Fruit fly (Drosophila melanogaster) whole organism, embryonic: ENCODE measurements around the gene MICAL-like.

Experiments used
- CG10267 ChIP-seq: fragments of 200-800 bp; sonication (Bioruptor generic); optimal IDR thresholded peaks from 2 replicates; lab custom pipeline; 2018; ENCODE audit warnings: missing biosample characterization, mild to moderate bottlenecking, missing genetic modification characterization, moderate library complexity
- CG10959 ChIP-seq: fragments of 200-800 bp; sonication (Bioruptor generic); IDR thresholded peaks from 2 replicates; pipeline ENCODE4 v1.3.6; 2022; ENCODE audit warnings: missing biosample characterization, missing genetic modification characterization
- CG12299 ChIP-seq: fragments of 200-800 bp; sonication (Bioruptor generic); optimal IDR thresholded peaks from 2 replicates; lab custom pipeline; 2018; ENCODE audit warnings: missing biosample characterization, mild to moderate bottlenecking, missing genetic modification characterization
- CG13287 ChIP-seq: fragments of 200-800 bp; sonication (Bioruptor generic); IDR thresholded peaks from 2 replicates; pipeline ENCODE4 v1.3.6; 2022; ENCODE audit warnings: missing biosample characterization, missing genetic modification characterization; ENCODE audit not compliant: partially characterized antibody
- CG13894 ChIP-seq: fragments of 200-800 bp; sonication (Bioruptor generic); optimal IDR thresholded peaks from 3 replicates; lab custom pipeline; 2018; ENCODE audit warnings: missing biosample characterization, mild to moderate bottlenecking, missing genetic modification characterization, moderate library complexity
- CG15514 ChIP-seq: fragments of 200-800 bp; sonication (Bioruptor generic); optimal IDR thresholded peaks from 3 replicates; lab custom pipeline; 2017; ENCODE audit warnings: missing biosample characterization, missing genetic modification characterization, mild to moderate bottlenecking, moderate library complexity, missing genetic modification reagents
- CG17186 ChIP-seq: fragments of 200-800 bp; sonication (Bioruptor generic); optimal IDR thresholded peaks from 3 replicates; lab custom pipeline; 2017; ENCODE audit warnings: missing biosample characterization, missing genetic modification reagents, missing genetic modification characterization
- CG17912 ChIP-seq: fragments of 200-800 bp; sonication (Bioruptor generic); optimal IDR thresholded peaks from 2 replicates; lab custom pipeline; 2018; ENCODE audit warnings: missing biosample characterization, mild to moderate bottlenecking, missing genetic modification characterization
- CG18011 ChIP-seq: fragments of 200-800 bp; sonication (Bioruptor generic); optimal IDR thresholded peaks from 2 replicates; lab custom pipeline; 2017; ENCODE audit warnings: missing biosample characterization, missing genetic modification characterization, mild to moderate bottlenecking, moderate library complexity, missing genotype
- CG18262 ChIP-seq: fragments of 200-800 bp; optimal IDR thresholded peaks from 3 replicates; lab custom pipeline; 2019; ENCODE audit warnings: missing biosample characterization, mild to moderate bottlenecking, missing genetic modification characterization, moderate library complexity
- CG18764 ChIP-seq: fragments of 200-800 bp; sonication (Bioruptor generic); optimal IDR thresholded peaks from 3 replicates; lab custom pipeline; 2016; ENCODE audit warnings: missing biosample characterization, missing genetic modification characterization
- CG2678 ChIP-seq: fragments of 200-800 bp; sonication (Bioruptor generic); optimal IDR thresholded peaks from 3 replicates; lab custom pipeline; 2019; ENCODE audit warnings: missing biosample characterization, mild to moderate bottlenecking, missing genetic modification characterization, moderate library complexity
- CG2712 ChIP-seq: fragments of 200-800 bp; optimal IDR thresholded peaks from 3 replicates; lab custom pipeline; 2019; ENCODE audit warnings: missing biosample characterization, mild to moderate bottlenecking, missing genetic modification characterization, moderate library complexity
- CG31388 ChIP-seq: fragments of 200-800 bp; sonication (Bioruptor generic); optimal IDR thresholded peaks from 2 replicates; lab custom pipeline; 2016; ENCODE audit warnings: missing biosample characterization, missing genetic modification characterization
- CG32772 ChIP-seq: fragments of 200-800 bp; sonication (Bioruptor generic); IDR thresholded peaks from 2 replicates; pipeline ENCODE4 v1.3.6; 2022; ENCODE audit warnings: missing biosample characterization, missing genetic modification characterization
- CG42726 ChIP-seq: fragments of 200-800 bp; sonication (Bioruptor generic); IDR thresholded peaks from 2 replicates; pipeline ENCODE4 v1.3.6; 2022; ENCODE audit warnings: missing biosample characterization, missing genetic modification characterization; ENCODE audit not compliant: partially characterized antibody
- CG4328 ChIP-seq: fragments of 200-800 bp; sonication (Bioruptor generic); optimal IDR thresholded peaks from 3 replicates; lab custom pipeline; 2017; ENCODE audit warnings: missing biosample characterization, missing genetic modification reagents, missing genetic modification characterization
- CG4707 ChIP-seq: fragments of 200-800 bp; sonication (Bioruptor generic); optimal IDR thresholded peaks from 2 replicates; lab custom pipeline; 2018; ENCODE audit warnings: missing biosample characterization, mild to moderate bottlenecking, missing genetic modification characterization, moderate library complexity
- CG4820 ChIP-seq: fragments of 200-800 bp; sonication (Bioruptor generic); optimal IDR thresholded peaks from 3 replicates; lab custom pipeline; 2016; ENCODE audit warnings: missing biosample characterization, missing genetic modification characterization
- CG5953 ChIP-seq: fragments of 200-800 bp; sonication (Bioruptor generic); IDR thresholded peaks from 2 replicates; pipeline ENCODE4 v1.3.6; 2022; ENCODE audit warnings: missing biosample characterization, missing genetic modification characterization
- CG6854 ChIP-seq: fragments of 200-800 bp; sonication (Bioruptor generic); optimal IDR thresholded peaks from 3 replicates; lab custom pipeline; 2017; ENCODE audit warnings: missing biosample characterization, mild to moderate bottlenecking, missing genetic modification characterization
- D19A ChIP-seq: fragments of 200-800 bp; optimal IDR thresholded peaks from 3 replicates; lab custom pipeline; 2019; ENCODE audit warnings: missing biosample characterization, mild to moderate bottlenecking, missing genetic modification characterization, moderate library complexity
- Dad ChIP-seq: fragments of 200-800 bp; sonication (Bioruptor generic); optimal IDR thresholded peaks from 3 replicates; lab custom pipeline; 2016; ENCODE audit warnings: missing biosample characterization, missing genetic modification characterization
- Dp ChIP-seq: fragments of 200-800 bp; sonication (Bioruptor generic); optimal IDR thresholded peaks from 2 replicates; lab custom pipeline; 2018; ENCODE audit warnings: missing biosample characterization, mild to moderate bottlenecking, missing genetic modification characterization, moderate library complexity
- HHEX ChIP-seq: fragments of 200-800 bp; sonication (Bioruptor generic); optimal IDR thresholded peaks from 3 replicates; lab custom pipeline; 2017; ENCODE audit warnings: missing biosample characterization, mild to moderate bottlenecking, missing genetic modification characterization, missing genetic modification reagents
- Med ChIP-seq: fragments of 200-800 bp; sonication (Bioruptor generic); peaks from one replicate; lab custom pipeline; 2016; ENCODE audit warnings: missing biosample characterization, missing genetic modification characterization, mild to moderate bottlenecking, inconsistent platforms, moderate library complexity
- Side ChIP-seq: fragments of 200-800 bp; sonication (Bioruptor generic); optimal IDR thresholded peaks from 2 replicates; lab custom pipeline; 2016; ENCODE audit warnings: missing biosample characterization, missing genetic modification characterization
- al ChIP-seq: fragments of 200-800 bp; sonication (Bioruptor generic); IDR thresholded peaks from 2 replicates; pipeline ENCODE4 v1.3.6; 2022; ENCODE audit warnings: missing biosample characterization, missing genetic modification characterization
- cg ChIP-seq: fragments of 200-800 bp; sonication (Bioruptor generic); optimal IDR thresholded peaks from 3 replicates; lab custom pipeline; 2019; ENCODE audit warnings: missing biosample characterization, mild to moderate bottlenecking, missing genetic modification characterization, moderate library complexity
- dan ChIP-seq: fragments of 200-800 bp; sonication (Bioruptor generic); IDR thresholded peaks from 2 replicates; pipeline ENCODE4 v1.3.6; 2022; ENCODE audit warnings: missing biosample characterization, missing genetic modification characterization
- ftz-f1 ChIP-seq: fragments of 200-800 bp; sonication (Bioruptor generic); optimal IDR thresholded peaks from 2 replicates; lab custom pipeline; 2016; ENCODE audit warnings: missing biosample characterization, missing genetic modification characterization
- fu2 ChIP-seq: fragments of 200-800 bp; sonication (Bioruptor generic); optimal IDR thresholded peaks from 2 replicates; lab custom pipeline; 2016; ENCODE audit warnings: missing biosample characterization, missing genetic modification characterization
- grau ChIP-seq: fragments of 200-800 bp; optimal IDR thresholded peaks from 3 replicates; lab custom pipeline; 2019; ENCODE audit warnings: missing biosample characterization, mild to moderate bottlenecking, missing genetic modification characterization, moderate library complexity
- grn ChIP-seq: fragments of 200-800 bp; sonication (Bioruptor generic); optimal IDR thresholded peaks from 3 replicates; lab custom pipeline; 2017; ENCODE audit warnings: missing biosample characterization, missing genetic modification characterization
- gt ChIP-seq: fragments of 200-800 bp; sonication (Bioruptor generic); IDR thresholded peaks from 2 replicates; pipeline ENCODE4 v1.3.6; 2022; ENCODE audit warnings: missing biosample characterization, missing genetic modification characterization
- klu ChIP-seq: fragments of 200-800 bp; sonication (Bioruptor generic); IDR thresholded peaks from 2 replicates; pipeline ENCODE4 v1.3.6; 2022; ENCODE audit warnings: missing biosample characterization, missing genetic modification characterization
- kni ChIP-seq: fragments of 200-800 bp; sonication (Bioruptor generic); optimal IDR thresholded peaks from 3 replicates; lab custom pipeline; 2017; ENCODE audit warnings: mild to moderate bottlenecking, missing biosample characterization, missing genetic modification reagents, missing genetic modification characterization
- lbe ChIP-seq: fragments of 200-800 bp; sonication (Bioruptor generic); optimal IDR thresholded peaks from 2 replicates; lab custom pipeline; 2016; ENCODE audit warnings: missing biosample characterization, mild to moderate bottlenecking, missing genetic modification characterization
- org-1 ChIP-seq: fragments of 200-800 bp; sonication (Bioruptor generic); optimal IDR thresholded peaks from 2 replicates; lab custom pipeline; 2017; ENCODE audit warnings: missing biosample characterization, missing genetic modification characterization
- prd ChIP-seq, 3 experiments: fragments of >200 bp in 2 of 3; fragments of 200-800 bp in 1 of 3; sonication (Bioruptor generic) in 1 of 3; optimal IDR thresholded peaks in 2 of 3; IDR thresholded peaks in 1 of 3; 2 replicates in 2 of 3; 3 replicates in 1 of 3; pipeline versions ENCODE4 v1.3.6 to Lab custom; 2017 to 2022; ENCODE audit warnings: missing biosample characterization in 1 of 3, missing genetic modification characterization in 1 of 3
- pros ChIP-seq: fragments of 200-800 bp; sonication (Bioruptor generic); optimal IDR thresholded peaks from 3 replicates; lab custom pipeline; 2019; ENCODE audit warnings: missing biosample characterization, mild to moderate bottlenecking, missing genetic modification characterization, moderate library complexity
- scrt ChIP-seq: fragments of 200-800 bp; sonication (Bioruptor generic); optimal IDR thresholded peaks from 2 replicates; lab custom pipeline; 2018; ENCODE audit warnings: missing biosample characterization, mild to moderate bottlenecking, missing genetic modification characterization, moderate library complexity
- slp2 ChIP-seq: fragments of 200-800 bp; sonication (Bioruptor generic); optimal IDR thresholded peaks from 2 replicates; lab custom pipeline; 2016; ENCODE audit warnings: missing biosample characterization, missing genetic modification characterization
- so ChIP-seq: fragments of 200-800 bp; sonication (Bioruptor generic); IDR thresholded peaks from 3 replicates; pipeline ENCODE4 v1.3.6; 2022; ENCODE audit warnings: missing biosample characterization, missing genetic modification characterization
- twi ChIP-seq: fragments of 200-800 bp; optimal IDR thresholded peaks from 2 replicates; lab custom pipeline; 2019; ENCODE audit warnings: missing biosample characterization, mild to moderate bottlenecking, missing genetic modification characterization, moderate library complexity
- unpg ChIP-seq: fragments of 200-800 bp; sonication (Bioruptor generic); optimal IDR thresholded peaks from 3 replicates; lab custom pipeline; 2018; ENCODE audit warnings: missing biosample characterization, mild to moderate bottlenecking, missing genetic modification characterization, moderate library complexity
- zen2 ChIP-seq: fragments of 200-800 bp; sonication (Bioruptor generic); IDR thresholded peaks from 3 replicates; pipeline ENCODE4 v1.3.6; 2022; ENCODE audit warnings: missing biosample characterization, missing genetic modification characterization; ENCODE audit not compliant: partially characterized antibody
- zfh1 ChIP-seq: fragments of 200-800 bp; sonication (Bioruptor generic); IDR thresholded peaks from 3 replicates; pipeline ENCODE4 v1.3.6; 2022; ENCODE audit warnings: missing biosample characterization, missing genetic modification characterization

The MICAL-like gene

DNA sequence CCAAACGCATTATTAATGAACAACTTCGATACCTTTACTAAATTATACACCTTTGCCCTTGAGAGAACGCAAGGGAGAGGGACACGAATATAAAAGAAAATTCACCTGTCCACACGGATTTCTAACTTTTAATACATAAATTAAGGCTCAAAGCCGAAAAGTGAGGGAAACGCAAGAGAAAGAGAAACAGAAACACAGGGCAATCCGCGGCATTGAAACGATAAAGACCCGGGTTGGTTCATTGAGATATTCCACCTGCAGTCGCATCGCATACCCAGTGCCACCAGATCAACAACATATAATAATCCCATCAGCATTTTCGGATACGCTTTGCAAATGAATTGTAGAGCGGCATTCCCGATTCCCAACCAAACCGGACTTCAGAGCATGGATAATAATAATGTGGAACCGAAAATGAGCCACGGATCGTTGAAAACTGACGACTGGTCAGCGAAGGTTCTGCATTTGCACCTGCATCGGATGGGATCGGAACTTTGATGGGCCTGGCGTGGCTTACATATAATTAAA is 35.6 kb upstream of the MICAL-like start (continued):
- no peak for TF ChIP-seq pros

DNA sequence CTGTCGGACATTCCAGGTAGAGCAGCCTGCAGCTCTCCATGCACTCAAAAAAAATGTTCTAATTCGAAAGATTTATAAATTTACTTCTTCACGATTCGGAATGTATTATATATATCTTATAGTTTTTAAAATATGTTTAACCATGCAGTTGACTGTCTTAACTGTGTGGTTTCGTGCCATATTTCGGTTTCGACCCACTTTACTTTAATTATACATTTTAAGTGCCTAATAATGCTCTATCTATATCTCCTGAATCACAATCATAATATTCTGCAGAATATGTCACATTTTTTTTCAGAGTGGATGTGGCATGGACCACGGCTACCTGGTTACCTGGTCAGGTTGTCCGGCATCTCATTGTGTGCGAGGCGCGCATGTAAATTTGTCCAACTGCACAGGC is 34.5 kb upstream of the MICAL-like start:
- TF ChIP-seq CG17186 (GFP tag; lab: Kevin White, UChicago), result no peak
- no peak for TF ChIP-seq org-1 (GFP tag; lab: Kevin White, UChicago)
- no peak for TF ChIP-seq HHEX (GFP tag; lab: Kevin White, UChicago)
- TF ChIP-seq so (GFP tag; lab: Robert Waterston, UW), result no peak
- no peak for TF ChIP-seq CG2678
- no peak for TF ChIP-seq Med (GFP tag; lab: Kevin White, UChicago)
- no peak for TF ChIP-seq CG10959 (GFP tag; lab: Robert Waterston, UW)
- no peak for TF ChIP-seq cg (GFP tag; lab: Kevin White, UChicago)
- TF ChIP-seq CG4328, result no peak
- no peak for TF ChIP-seq zfh1 (GFP tag; lab: Robert Waterston, UW)
- TF ChIP-seq gt (GFP tag; lab: Robert Waterston, UW), result no peak
- TF ChIP-seq CG12299, result no peak
- no peak for TF ChIP-seq CG5953 (GFP tag; lab: Robert Waterston, UW)
- TF ChIP-seq CG18262 (tag; lab: Kevin White, UChicago), result peak; percentile 49
- no peak for TF ChIP-seq al (GFP tag; lab: Robert Waterston, UW)
- TF ChIP-seq CG15514 (GFP tag; lab: Kevin White, UChicago), result no peak
- peak; percentile 21; the same call in 1 of the 2 replicates for TF ChIP-seq CG32772 (GFP tag; lab: Robert Waterston, UW)
- peak; percentile 1 for TF ChIP-seq grau (tag; lab: Kevin White, UChicago)
- no peak for TF ChIP-seq dan
- TF ChIP-seq fu2, result no peak
- no peak for TF ChIP-seq zen2 (GFP tag; lab: Robert Waterston, UW)
- no peak for TF ChIP-seq unpg
- peak; percentile 40 for TF ChIP-seq CG10267 (tag; lab: Kevin White, UChicago)
- peak; percentile 15 for TF ChIP-seq D19A
- no peak for TF ChIP-seq Dp (GFP tag; lab: Kevin White, UChicago)
- TF ChIP-seq Dad (GFP tag; lab: Kevin White, UChicago), result no peak
- TF ChIP-seq CG18011, result no peak
- no peak for TF ChIP-seq CG4820 (GFP tag; lab: Kevin White, UChicago)
- TF ChIP-seq CG6854 (GFP tag; lab: Kevin White, UChicago), result no peak
- no peak for TF ChIP-seq CG18764 (GFP tag; lab: Kevin White, UChicago)
- no peak for TF ChIP-seq prd (optimal IDR thresholded peaks at IDR 0.05; lab: Kevin White, UChicago)
- peak; percentile 4; the same call in 1 of the 3 replicates for TF ChIP-seq prd (GFP tag; IDR thresholded peaks at IDR 0.05; lab: Robert Waterston, UW)
- TF ChIP-seq CG31388 (GFP tag; lab: Kevin White, UChicago), result no peak
- TF ChIP-seq CG13894, result no peak
- TF ChIP-seq slp2, result no peak
- TF ChIP-seq kni (GFP tag; lab: Kevin White, UChicago), result peak; percentile 43
- TF ChIP-seq CG42726 (GFP tag; lab: Robert Waterston, UW), result no peak
- no peak for TF ChIP-seq CG4707 (GFP tag; lab: Kevin White, UChicago)
- TF ChIP-seq Side, result no peak
- no peak for TF ChIP-seq scrt (GFP tag; lab: Kevin White, UChicago)
- TF ChIP-seq CG2712, result peak; percentile 55
- no peak for TF ChIP-seq klu (GFP tag; lab: Robert Waterston, UW)
- no peak for TF ChIP-seq ftz-f1 (GFP tag; lab: Kevin White, UChicago)
- no peak for TF ChIP-seq lbe
- TF ChIP-seq CG17912 (GFP tag; lab: Kevin White, UChicago), result no peak
- no peak for TF ChIP-seq twi
- TF ChIP-seq CG13287 (GFP tag; lab: Robert Waterston, UW), result no peak
- TF ChIP-seq grn, result no peak
